Worm (Caenorhabditis elegans): ENCODE results near the gene cbp-2.

ce11 chrIII:9946806-9947419 lies 23.9 kb downstream of the cbp-2 start, which contains the start of gene K03H1.7:
- TF ChIP-seq saeg-2 (GFP tag; IDR thresholded peaks at IDR 0.05) (no peak), skn-1 (tag; optimal IDR thresholded peaks at IDR 0.05) (no peak), nhr-10 (tag; optimal IDR thresholded peaks at IDR 0.05) (no peak), mdl-1 (tag; optimal IDR thresholded peaks at IDR 0.05) (no peak), T26A8.4 (GFP tag; IDR thresholded peaks at IDR 0.05) (no peak), cey-2 (tag; optimal IDR thresholded peaks at IDR 0.05; ENCODE audit: borderline replicate concordance, insufficient read depth) (no peak), ZK546.5 (tag; optimal IDR thresholded peaks at IDR 0.05) (no peak), nhr-6 (tag; optimal IDR thresholded peaks at IDR 0.05) (no peak), lin-39 (tag; optimal IDR thresholded peaks at IDR 0.05) (no peak), unc-130 (GFP tag; optimal IDR thresholded peaks at IDR 0.05) (no peak), ces-1 (GFP tag; optimal IDR thresholded peaks at IDR 0.05) (no peak), pqm-1 (tag; optimal IDR thresholded peaks at IDR 0.05) (no peak), nhr-11 (tag; optimal IDR thresholded peaks at IDR 0.05) (no peak)

Data from whole organism, L4 larva.